Worm (Caenorhabditis elegans): ENCODE measurements around the gene nhr-166.

- TF ChIP-seq unc-39 (tag; optimal IDR thresholded peaks at IDR 0.05) (no peak), nhr-237 (tag; optimal IDR thresholded peaks at IDR 0.05) (no peak), nhr-12 (tag; optimal IDR thresholded peaks at IDR 0.05) (no peak), snpc-4 (tag; optimal IDR thresholded peaks at IDR 0.05) (no peak), unc-62 (GFP tag; optimal IDR thresholded peaks at IDR 0.05) (no peak), lsy-2 (tag; optimal IDR thresholded peaks at IDR 0.05) (no peak), ceh-82 (tag; optimal IDR thresholded peaks at IDR 0.05) (no peak), lin-39 (tag; optimal IDR thresholded peaks at IDR 0.05) (no peak), fos-1 (tag; optimal IDR thresholded peaks at IDR 0.05) (no peak)
Observed at ce11 chrII:3877127-3877526, 2.9 kb upstream of the nhr-166 start, which contains the start of gene nep-3.

Measured in whole organism, L2 larva.